Worm (Caenorhabditis elegans): Measurements from ENCODE around the gene C18F10.2.

C18F10.2 gene

DNA sequence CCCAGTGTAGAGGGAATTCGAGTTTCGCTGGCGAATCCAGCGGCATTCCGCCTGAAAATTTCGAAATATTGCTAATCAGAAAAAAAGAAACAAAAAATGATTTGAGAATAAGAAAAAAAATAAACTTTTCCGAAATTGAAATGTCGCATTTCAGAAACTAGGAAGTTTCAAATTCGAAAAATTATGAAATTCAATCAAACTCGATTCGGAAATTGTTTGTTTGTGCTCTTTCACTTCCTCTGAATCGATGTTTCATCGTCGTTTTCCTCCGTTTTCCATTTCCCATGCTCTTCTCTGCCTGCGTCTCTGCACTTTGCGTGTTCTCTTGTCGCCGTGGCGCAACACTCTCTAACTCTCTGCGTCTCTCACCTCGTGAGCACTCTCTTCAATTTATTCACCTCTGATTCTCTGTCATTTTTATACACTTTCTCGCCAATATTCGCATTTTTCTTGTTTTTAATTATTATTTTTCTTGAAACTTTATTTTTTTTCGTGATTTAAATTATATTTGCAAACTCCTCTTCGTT is 5.4 kb downstream of the C18F10.2 start, which contains the start of gene C18F10.7 (continued):
- TF ChIP-seq gmeb-2 (tag; optimal IDR thresholded peaks at IDR 0.05): no peak

DNA sequence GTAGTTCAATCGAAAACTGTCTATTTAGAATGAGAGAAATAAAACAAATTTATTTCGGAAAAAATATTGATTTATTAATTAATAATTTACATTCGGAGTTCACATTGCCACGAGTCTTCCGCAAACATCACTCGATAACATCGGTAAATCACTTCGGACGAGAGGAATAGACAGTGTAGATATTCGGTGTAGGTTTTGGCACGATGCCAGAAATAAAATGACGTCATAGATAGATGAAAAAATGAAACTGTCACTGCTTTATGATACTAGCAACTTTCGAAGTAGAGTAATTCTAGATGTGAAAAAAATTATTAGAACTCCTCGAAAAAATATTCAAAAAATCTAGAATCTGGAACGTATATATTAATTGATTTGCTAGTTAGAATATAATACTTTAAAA is 6.5 kb downstream of the C18F10.2 start:
- no peak for TF ChIP-seq pha-4 (tag; optimal IDR thresholded peaks at IDR 0.05)
- TF ChIP-seq che-1 (tag; optimal IDR thresholded peaks at IDR 0.05): no peak
- TF ChIP-seq odd-2 (tag; optimal IDR thresholded peaks at IDR 0.05): no peak
- no peak for TF ChIP-seq ttx-3 (tag; optimal IDR thresholded peaks at IDR 0.05)
- TF ChIP-seq ceh-48 (tag; optimal IDR thresholded peaks at IDR 0.05): no peak
- TF ChIP-seq hlh-6 (tag; optimal IDR thresholded peaks at IDR 0.05): no peak
- no peak for TF ChIP-seq K02D7.2 (tag; optimal IDR thresholded peaks at IDR 0.05)

DNA sequence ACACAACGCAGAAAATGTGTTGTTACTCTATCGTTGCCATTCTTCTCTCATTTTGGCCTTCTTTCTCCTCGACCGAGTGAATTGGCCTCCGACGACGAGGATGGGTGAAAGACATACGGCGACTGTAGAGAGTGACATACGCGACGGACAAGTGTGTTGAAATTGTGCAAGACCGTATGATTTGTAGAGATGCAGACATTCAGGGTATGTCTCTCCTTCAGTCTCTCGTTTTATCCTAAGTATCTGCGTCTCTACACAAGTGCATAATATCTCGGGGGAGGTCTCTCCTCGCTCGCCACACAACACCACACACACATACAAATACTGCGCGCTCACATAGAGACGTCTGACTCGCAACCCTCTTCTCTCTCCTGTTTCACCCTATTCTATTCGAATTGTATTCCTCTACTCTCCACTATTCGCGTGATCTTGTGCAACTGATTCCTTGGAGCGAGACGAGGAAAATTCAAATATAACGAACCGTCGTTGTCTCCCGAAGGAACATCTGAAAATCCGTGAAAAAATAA is 7.2 kb downstream of the C18F10.2 start, which contains the start of gene hmg-1.2:
hmg-1.2 (plus strand) TSS at position 311 of the 527 bp plus-strand sequence.
- TF ChIP-seq gmeb-2 (tag; optimal IDR thresholded peaks at IDR 0.05): no peak
- TF ChIP-seq ceh-48 (tag; optimal IDR thresholded peaks at IDR 0.05): peak; percentile 4
- no peak for TF ChIP-seq ceh-9 (tag; optimal IDR thresholded peaks at IDR 0.05)
- TF ChIP-seq pha-4 (tag; optimal IDR thresholded peaks at IDR 0.05): no peak
- TF ChIP-seq ztf-16 (tag; optimal IDR thresholded peaks at IDR 0.05): no peak
- no peak for TF ChIP-seq pqm-1 (tag; optimal IDR thresholded peaks at IDR 0.05)
- TF ChIP-seq elt-2 (tag; optimal IDR thresholded peaks at IDR 0.05): no peak
- TF ChIP-seq hlh-13 (GFP tag; optimal IDR thresholded peaks at IDR 0.05): no peak
- TF ChIP-seq hlh-15 (tag; optimal IDR thresholded peaks at IDR 0.05): no peak
- peak; percentile 79 for TF ChIP-seq unc-55 (GFP tag; optimal IDR thresholded peaks at IDR 0.05)
- no peak for TF ChIP-seq ceh-19 (GFP tag; optimal IDR thresholded peaks at IDR 0.05)
- TF ChIP-seq pros-1 (tag; optimal IDR thresholded peaks at IDR 0.05): peak; percentile 79
- peak; percentile 51 for TF ChIP-seq tbx-2 (tag; optimal IDR thresholded peaks at IDR 0.05)
- TF ChIP-seq hlh-30 (tag; optimal IDR thresholded peaks at IDR 0.05; ENCODE audit: insufficient read depth): peak; percentile 74
- no peak for TF ChIP-seq sox-4 (tag; optimal IDR thresholded peaks at IDR 0.05)
- no peak for TF ChIP-seq odd-2 (tag; optimal IDR thresholded peaks at IDR 0.05)
- TF ChIP-seq rnt-1 (tag; optimal IDR thresholded peaks at IDR 0.05): peak; percentile 48
- no peak for TF ChIP-seq tbx-7 (tag; optimal IDR thresholded peaks at IDR 0.05)
- no peak for TF ChIP-seq pag-3 (tag; optimal IDR thresholded peaks at IDR 0.05; ENCODE audit: borderline replicate concordance)
- TF ChIP-seq ceh-45 (GFP tag; IDR thresholded peaks at IDR 0.05): no peak
- no peak for TF ChIP-seq mec-3 (tag; optimal IDR thresholded peaks at IDR 0.05; ENCODE audit: borderline replicate concordance)
- TF ChIP-seq nhr-11 (tag; optimal IDR thresholded peaks at IDR 0.05): no peak
- peak; percentile 79 for TF ChIP-seq ceh-31 (tag; optimal IDR thresholded peaks at IDR 0.05)
- TF ChIP-seq T23F11.4 (GFP tag; optimal IDR thresholded peaks at IDR 0.05): no peak
- no peak for TF ChIP-seq hlh-6 (tag; optimal IDR thresholded peaks at IDR 0.05)
- no peak for TF ChIP-seq ceh-22 (tag; optimal IDR thresholded peaks at IDR 0.05)
- no peak for TF ChIP-seq C08G9.2 (tag; optimal IDR thresholded peaks at IDR 0.05)
- peak; percentile 29 for TF ChIP-seq ceh-14 (tag; optimal IDR thresholded peaks at IDR 0.05)
- TF ChIP-seq madf-2 (tag; optimal IDR thresholded peaks at IDR 0.05): peak; percentile 54
- peak; percentile 59 for TF ChIP-seq ama-1 (optimal IDR thresholded peaks at IDR 0.05)
- TF ChIP-seq elt-4 (tag; optimal IDR thresholded peaks at IDR 0.05): no peak
- peak; percentile 40 for TF ChIP-seq fkh-6 (tag; optimal IDR thresholded peaks at IDR 0.05)
- TF ChIP-seq unc-86 (tag; optimal IDR thresholded peaks at IDR 0.05): no peak
- TF ChIP-seq C38D4.7 (GFP tag; optimal IDR thresholded peaks at IDR 0.05): no peak
- no peak for TF ChIP-seq lin-11 (tag; optimal IDR thresholded peaks at IDR 0.05)
- peak; percentile 70 for TF ChIP-seq ref-2 (tag; optimal IDR thresholded peaks at IDR 0.05)
- no peak for TF ChIP-seq Y22D7AL.16 (tag; optimal IDR thresholded peaks at IDR 0.05)
- TF ChIP-seq ceh-24 (tag; optimal IDR thresholded peaks at IDR 0.05): no peak
- TF ChIP-seq K02D7.2 (tag; optimal IDR thresholded peaks at IDR 0.05): no peak
- TF ChIP-seq ceh-6 (GFP tag; optimal IDR thresholded peaks at IDR 0.05): no peak
- TF ChIP-seq unc-3 (GFP tag; conservative IDR thresholded peaks at IDR 0.05): no peak
- no peak for TF ChIP-seq unc-3 (tag; optimal IDR thresholded peaks at IDR 0.05)
- no peak for TF ChIP-seq ahr-1 (tag; optimal IDR thresholded peaks at IDR 0.05)
- no peak for TF ChIP-seq sox-2 (GFP tag; IDR thresholded peaks at IDR 0.05)
- TF ChIP-seq pat-9 (tag; optimal IDR thresholded peaks at IDR 0.05): no peak
- TF ChIP-seq pha-2 (tag; optimal IDR thresholded peaks at IDR 0.05): no peak
